Worm (Caenorhabditis elegans): ENCODE data around the gene nfx-1.

Gene nfx-1

ce11 chrIII:6362323-6362922, 12.8 kb upstream of the nfx-1 start (continued):
- TF ChIP-seq tbx-9 (tag; optimal IDR thresholded peaks at IDR 0.05; ENCODE audit: borderline replicate concordance) (no peak), lsl-1 (GFP tag; optimal IDR thresholded peaks at IDR 0.05) (no peak), egl-44 (GFP tag; IDR thresholded peaks at IDR 0.05) (no peak), rec-8 (tag; optimal IDR thresholded peaks at IDR 0.05) (no peak)

- TF ChIP-seq pbrm-1 (GFP tag; IDR thresholded peaks at IDR 0.05) (no peak), nhr-120 (GFP tag; IDR thresholded peaks at IDR 0.05) (no peak)
These were observed 10.8 kb upstream of the nfx-1 start for ce11 chrIII:6364395-6364794.

ce11 chrIII:6367712-6368111, 7.5 kb upstream of the nfx-1 start, which contains the start of the genes C56G2.15 and thoc-2:
Gene C56G2.15 (minus strand): TSS chrIII:6367899.
Gene thoc-2 (plus strand): TSS chrIII:6368042.
- no peak for TF ChIP-seq F57A8.1 (GFP tag; optimal IDR thresholded peaks at IDR 0.05)
- no peak for TF ChIP-seq cebp-1 (GFP tag; IDR thresholded peaks at IDR 0.05)
- TF ChIP-seq cebp-1 (tag; optimal IDR thresholded peaks at IDR 0.05) = peak; percentile 16
- 0 out of 2 replicates have a peak, but pooled peaks have one; percentile 14 for TF ChIP-seq hmg-1.2 (GFP tag; IDR thresholded peaks at IDR 0.05)
- TF ChIP-seq xnd-1 (tag; optimal IDR thresholded peaks at IDR 0.05) = no peak
- peak; percentile 10 for TF ChIP-seq lsl-1 (GFP tag; optimal IDR thresholded peaks at IDR 0.05)

- no peak for TF ChIP-seq ztf-26 (tag; optimal IDR thresholded peaks at IDR 0.05)
- no peak for TF ChIP-seq mxl-1 (tag; optimal IDR thresholded peaks at IDR 0.05)
- TF ChIP-seq ceh-40 (GFP tag; IDR thresholded peaks at IDR 0.05) = no peak
- no peak for TF ChIP-seq lin-54 (GFP tag; optimal IDR thresholded peaks at IDR 0.05)
- TF ChIP-seq pha-4 (tag; optimal IDR thresholded peaks at IDR 0.05) = no peak
- TF ChIP-seq B0035.1 (tag; optimal IDR thresholded peaks at IDR 0.05) = no peak
- TF ChIP-seq lir-1 (GFP tag; conservative IDR thresholded peaks at IDR 0.05) = no peak
- no peak for TF ChIP-seq F23B12.7 (tag; optimal IDR thresholded peaks at IDR 0.05; ENCODE audit: insufficient read depth)
- TF ChIP-seq hsf-1 (GFP tag; IDR thresholded peaks at IDR 0.05) = no peak
- no peak for TF ChIP-seq nfyb-1 (GFP tag; IDR thresholded peaks at IDR 0.05)
These were observed 6.7 kb upstream of the nfx-1 start for ce11 chrIII:6368524-6368923.

- TF ChIP-seq lir-1 (GFP tag; conservative IDR thresholded peaks at IDR 0.05) = no peak
- peak; percentile 82 for TF ChIP-seq F57A8.1 (GFP tag; optimal IDR thresholded peaks at IDR 0.05)
- TF ChIP-seq ccch-3 (GFP tag; optimal IDR thresholded peaks at IDR 0.05) = no peak
- TF ChIP-seq hlh-12 (tag; optimal IDR thresholded peaks at IDR 0.05) = no peak
- TF ChIP-seq lin-40 (tag; optimal IDR thresholded peaks at IDR 0.05) = no peak
- no peak for TF ChIP-seq ets-4 (GFP tag; optimal IDR thresholded peaks at IDR 0.05)
- TF ChIP-seq unc-130 (GFP tag; optimal IDR thresholded peaks at IDR 0.05) = peak; percentile 82
- no peak for TF ChIP-seq ztf-6 (GFP tag; IDR thresholded peaks at IDR 0.05)
- TF ChIP-seq F37B4.10 (GFP tag; IDR thresholded peaks at IDR 0.05) = 0 out of 2 replicates have a peak, but pooled peaks have one; percentile 33
- peak in 1 of 2 experiments; percentile 39 for TF ChIP-seq let-607 (tag; optimal IDR thresholded peaks at IDR 0.05)
- TF ChIP-seq lsy-27 (tag; optimal IDR thresholded peaks at IDR 0.05; ENCODE audit: borderline replicate concordance, insufficient read depth) = no peak
- TF ChIP-seq athp-1 (tag; optimal IDR thresholded peaks at IDR 0.05) = peak; percentile 76
- TF ChIP-seq rpc-1 (optimal IDR thresholded peaks at IDR 0.05) = no peak
- TF ChIP-seq rpc-1 (tag; optimal IDR thresholded peaks at IDR 0.05) = peak; percentile 11
- peak; percentile 73 for TF ChIP-seq hsf-1 (GFP tag; IDR thresholded peaks at IDR 0.05)
- peak; percentile 38 for TF ChIP-seq mxl-1 (tag; optimal IDR thresholded peaks at IDR 0.05)
- TF ChIP-seq nhr-90 (tag; optimal IDR thresholded peaks at IDR 0.05) = peak; percentile 46
- TF ChIP-seq F49E8.2 (tag; optimal IDR thresholded peaks at IDR 0.05; ENCODE audit: insufficient read depth) = peak; percentile 97
- no peak for TF ChIP-seq ceh-27 (GFP tag; optimal IDR thresholded peaks at IDR 0.05)
- TF ChIP-seq snpc-1.3 (tag; optimal IDR thresholded peaks at IDR 0.05; ENCODE audit: insufficient read depth) = peak; percentile 32
- 0 out of 2 replicates have a peak, but pooled peaks have one; percentile 20 for TF ChIP-seq ceh-91 (GFP tag; IDR thresholded peaks at IDR 0.05)
- TF ChIP-seq ceh-100 (GFP tag; IDR thresholded peaks at IDR 0.05) = peak; percentile 36; the same call in 1 of the 2 replicates
These were observed 1.2 kb upstream of the nfx-1 start for ce11 chrIII:6373850-6374474.

Data from whole organism, young adult.